Fruit fly (Drosophila melanogaster): ENCODE results near the gene CG7607.

dm6 chr3L:11198375-11198774 lies 1.0 kb upstream of the CG7607 start:
- TF ChIP-seq cnc (optimal IDR thresholded peaks at IDR 0.05) (no peak), CG14711 (tag; optimal IDR thresholded peaks at IDR 0.05) (no peak), CG11617 (GFP tag; optimal IDR thresholded peaks at IDR 0.05) (no peak), CG7045 (GFP tag; optimal IDR thresholded peaks at IDR 0.05) (no peak), CG33017 (tag; optimal IDR thresholded peaks at IDR 0.05) (no peak)

Measured in whole organism, adult.